Fruit fly (Drosophila melanogaster): Measurements from ENCODE around the gene prc.

- no peak for TF ChIP-seq CG10631 (GFP tag; optimal IDR thresholded peaks at IDR 0.05)
- TF ChIP-seq Lpt (GFP tag; optimal IDR thresholded peaks at IDR 0.05): no peak
- TF ChIP-seq CG34406 (GFP tag; optimal IDR thresholded peaks at IDR 0.05): no peak
- no peak for TF ChIP-seq Ets96B (tag; optimal IDR thresholded peaks at IDR 0.05)
- no peak for TF ChIP-seq CG7368 (GFP tag; optimal IDR thresholded peaks at IDR 0.05)
These were observed 38.2 kb upstream of the prc start for dm6 chr3L:12004136-12004535.
